Fruit fly (Drosophila melanogaster): Measurements from ENCODE around the gene Amt.

DNA sequence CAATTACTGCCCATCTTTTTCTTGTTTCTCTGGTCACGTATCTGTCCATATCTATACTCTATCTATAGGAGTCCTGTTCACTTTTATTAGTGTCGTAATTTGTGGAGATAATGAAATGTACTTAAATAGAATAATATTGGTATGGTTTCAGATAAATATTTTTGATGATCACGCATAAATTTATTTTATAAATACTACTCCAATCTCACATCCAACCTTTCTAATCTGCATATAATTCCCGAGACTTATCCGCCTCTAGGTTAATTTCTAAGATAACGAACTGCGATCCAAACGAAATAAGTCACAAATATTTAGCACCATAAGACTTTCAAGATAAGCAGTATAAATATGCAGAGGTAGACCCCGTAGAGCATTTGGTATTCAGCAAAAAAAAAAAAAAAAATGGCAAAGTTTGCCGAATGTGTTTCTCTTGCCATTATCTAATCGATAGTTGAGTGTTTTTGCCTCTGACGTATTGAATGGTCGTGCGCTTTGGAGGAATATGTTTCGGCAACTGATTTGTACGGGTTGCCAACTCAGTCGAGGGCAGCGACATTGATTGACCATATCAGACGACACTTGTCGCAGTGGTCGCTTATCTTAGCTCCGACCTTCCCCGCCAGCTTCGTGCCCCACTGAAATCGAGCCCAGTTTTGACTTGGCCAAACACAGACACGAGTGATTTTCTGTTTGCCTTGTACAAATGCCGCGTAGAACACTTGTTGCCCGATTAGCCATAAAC is 50.7 kb downstream of the Amt start:
- TF ChIP-seq CG8478 (optimal IDR thresholded peaks at IDR 0.05) (no peak), CTCF (optimal IDR thresholded peaks at IDR 0.05) (no peak)
